Fruit fly (Drosophila melanogaster) S2 (cell line): Measurements from ENCODE around the gene CG31142.
A peak's percentile ranks its signal among the peaks of the same experiment; 100 is the strongest.

Experiments
- CG8478 ChIP-seq: fragments of >200 bp; optimal IDR thresholded peaks from 2 replicates; lab custom pipeline; 2018
- CTCF ChIP-seq, 2 experiments: fragments of >200 bp; optimal IDR thresholded peaks; 2 replicates each; lab custom pipeline; 2018

CG31142 gene

DNA sequence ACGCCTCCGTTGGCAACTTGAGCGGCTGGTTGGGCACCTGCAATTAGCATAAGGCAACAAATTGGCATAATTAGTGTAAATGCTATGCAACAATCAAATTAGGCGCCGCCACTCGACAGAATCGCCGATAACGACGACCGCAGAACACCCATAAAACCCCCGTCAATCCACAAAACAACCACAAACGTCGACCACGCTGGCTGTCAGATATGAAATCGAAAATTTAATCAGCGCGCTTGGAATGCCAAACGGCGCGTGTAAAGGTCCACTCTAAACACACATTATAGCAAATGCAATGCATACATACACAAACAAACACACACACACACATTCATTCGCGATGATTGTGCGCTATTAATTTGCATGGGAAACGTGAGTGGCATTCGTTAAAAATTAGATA lies 25.6 kb upstream of the CG31142 start:
- TF ChIP-seq CTCF (optimal IDR thresholded peaks at IDR 0.05; lab: Kevin White, UChicago) (no peak), CG8478 (lab: Kevin White, UChicago) (no peak)

DNA sequence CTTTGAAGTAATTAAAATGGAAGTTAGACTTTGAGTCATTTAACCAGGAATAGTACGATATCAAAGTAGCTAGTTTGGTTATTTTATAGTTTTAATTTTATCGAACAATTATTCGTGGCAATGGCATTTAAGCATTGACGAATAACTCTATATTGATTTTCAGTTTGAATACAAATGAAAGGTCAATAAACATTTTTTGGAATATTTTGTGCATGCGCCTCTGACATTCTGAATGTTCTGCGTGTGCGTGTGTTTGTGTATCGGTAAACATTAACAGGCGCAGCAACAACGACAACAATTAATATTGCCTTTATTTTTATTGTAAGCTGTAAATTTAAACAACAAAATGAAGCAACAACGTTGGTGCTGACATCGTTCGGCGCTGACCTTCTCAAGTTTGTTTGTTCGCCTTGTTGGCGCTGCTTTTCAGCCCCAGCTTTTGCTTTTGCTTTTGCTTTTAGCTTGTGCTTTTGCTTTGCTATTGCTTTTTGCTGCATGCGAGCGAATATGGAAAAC lies 19.6 kb upstream of the CG31142 start:
- no peak for TF ChIP-seq CTCF (optimal IDR thresholded peaks at IDR 0.05; lab: Kevin White, UChicago)
- no peak for TF ChIP-seq CG8478 (lab: Kevin White, UChicago)

DNA sequence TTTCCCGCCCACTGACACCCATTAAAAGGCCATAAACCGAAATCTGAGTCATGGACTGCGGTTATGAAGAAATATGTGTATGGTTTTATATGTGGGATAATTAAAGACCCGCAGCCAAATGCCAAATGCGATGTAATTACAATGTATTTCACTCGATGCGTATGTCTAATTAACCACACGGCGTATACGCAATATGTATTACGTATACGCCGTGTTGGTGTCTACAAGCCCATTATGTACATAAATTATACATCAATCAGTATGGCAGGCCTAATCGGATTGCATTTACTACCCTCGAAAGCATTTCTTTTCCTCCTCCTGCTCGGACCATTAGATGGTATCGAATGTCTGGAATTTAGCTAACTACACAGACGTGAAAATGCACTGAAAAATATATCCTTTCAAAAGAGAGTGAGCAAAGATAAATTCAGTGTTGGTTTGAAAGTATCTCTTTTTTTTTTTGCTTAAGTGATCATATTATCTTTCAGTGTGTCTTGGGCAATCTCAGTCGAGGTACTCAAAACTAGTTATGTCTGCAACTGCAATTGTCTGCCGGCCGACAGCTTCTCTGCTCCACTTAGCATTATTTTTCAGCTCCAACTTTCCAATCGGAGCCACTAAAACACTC lies 18.7 kb upstream of the CG31142 start:
- TF ChIP-seq CG8478 (lab: Kevin White, UChicago) (no peak), CTCF (optimal IDR thresholded peaks at IDR 0.05; lab: Kevin White, UChicago) (no peak)

DNA sequence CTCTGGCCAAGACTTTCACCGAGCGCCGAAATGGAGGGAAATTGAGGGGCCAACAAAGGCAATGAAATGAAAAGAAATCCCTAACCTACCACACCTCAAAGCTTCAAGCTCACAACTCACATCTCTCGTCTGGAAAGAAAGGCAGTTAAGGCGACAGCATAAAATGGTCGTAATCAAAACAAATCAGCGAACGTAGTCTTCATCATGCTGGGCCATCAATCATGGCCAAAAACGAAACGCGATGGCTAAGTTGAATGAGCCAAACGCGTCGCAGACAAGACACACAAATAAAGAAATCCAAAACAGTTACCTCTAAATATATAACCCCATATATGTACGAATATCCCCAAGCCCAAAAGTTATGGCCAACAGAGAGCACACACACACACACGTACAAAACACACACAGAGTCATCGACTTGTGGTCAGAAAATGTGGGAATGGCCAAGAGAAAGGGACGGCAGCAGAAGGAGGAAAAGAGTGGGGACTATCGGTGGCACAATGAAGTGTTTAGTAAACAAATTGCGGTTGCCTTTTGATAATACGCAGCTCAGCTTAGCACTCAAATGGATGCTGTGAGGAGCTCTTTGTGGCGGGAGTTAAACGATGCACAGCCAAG lies 17.9 kb upstream of the CG31142 start:
- no peak for TF ChIP-seq CG8478 (lab: Kevin White, UChicago)
- no peak for TF ChIP-seq CTCF (optimal IDR thresholded peaks at IDR 0.05; lab: Kevin White, UChicago)

DNA sequence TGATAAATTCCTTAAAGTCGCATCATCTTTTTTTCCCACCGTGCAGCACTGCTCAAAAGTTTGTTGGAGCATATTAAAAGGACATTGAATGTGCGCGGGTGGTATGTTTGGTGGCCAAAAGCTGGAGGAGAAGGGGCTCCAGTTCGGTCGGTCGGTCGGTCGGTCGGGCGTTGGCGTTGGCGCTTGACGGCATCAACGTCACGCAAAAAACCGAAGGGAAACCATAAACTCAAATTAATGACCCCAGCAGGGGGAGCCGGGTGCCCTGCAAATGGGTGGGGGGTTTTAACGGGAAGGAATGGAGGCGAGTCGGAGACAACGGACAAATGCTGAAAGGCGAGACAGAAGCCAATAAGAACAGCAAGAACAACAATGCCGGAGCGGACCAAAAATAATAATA lies 16.7 kb upstream of the CG31142 start:
- TF ChIP-seq CG8478 (lab: Kevin White, UChicago), result no peak
- TF ChIP-seq CTCF (optimal IDR thresholded peaks at IDR 0.05; lab: Kevin White, UChicago), result no peak

DNA sequence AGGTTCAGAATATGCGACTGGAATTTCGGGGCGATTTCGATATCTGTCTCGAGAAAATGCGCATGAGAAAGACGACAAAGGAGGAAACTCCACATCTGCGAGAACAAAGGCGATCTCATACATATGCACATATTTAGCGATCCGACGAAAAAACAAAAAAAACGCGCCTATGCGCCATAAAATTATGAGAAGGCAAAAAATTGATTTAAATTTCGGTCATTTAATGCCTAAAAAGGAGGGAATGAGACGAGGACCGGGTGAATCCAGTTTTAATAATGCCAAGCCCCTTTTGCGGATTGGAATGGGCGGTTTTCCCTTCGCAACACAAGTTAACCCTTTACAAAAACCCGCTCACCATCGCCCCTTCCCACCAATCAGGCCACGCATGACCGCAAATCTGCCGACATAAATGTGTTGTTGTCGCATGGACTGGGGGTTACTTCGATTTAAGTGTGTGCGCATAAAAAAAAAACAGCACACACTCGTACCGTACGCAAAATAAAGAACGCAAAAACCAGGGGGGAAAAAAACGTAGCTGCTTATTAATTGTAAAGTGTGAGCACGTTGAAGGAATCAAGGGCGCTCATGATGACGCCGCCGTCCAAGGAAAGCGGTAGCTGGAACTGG lies 14.5 kb upstream of the CG31142 start:
- TF ChIP-seq CG8478 (lab: Kevin White, UChicago), result no peak
- TF ChIP-seq CTCF (optimal IDR thresholded peaks at IDR 0.05; lab: Kevin White, UChicago), result no peak

DNA sequence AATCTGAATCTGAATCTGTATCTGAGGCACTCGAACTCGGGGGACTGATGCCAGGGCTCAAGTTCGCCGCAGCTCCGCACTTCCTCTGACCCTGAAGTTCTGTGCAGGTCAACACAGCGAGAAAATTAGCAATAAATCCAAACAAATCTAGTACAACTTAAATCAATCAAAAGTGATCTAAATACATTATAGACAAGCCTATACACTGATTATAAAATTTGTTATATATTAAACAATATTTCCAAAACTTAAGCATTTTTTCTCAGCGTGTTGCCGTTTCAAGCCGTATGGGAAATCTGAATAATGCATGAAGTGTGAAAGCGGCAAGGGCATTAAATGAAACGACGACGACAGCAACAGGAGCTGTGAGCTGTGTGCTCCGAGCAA lies 14.0 kb upstream of the CG31142 start:
- no peak for TF ChIP-seq CG8478 (lab: Kevin White, UChicago)

DNA sequence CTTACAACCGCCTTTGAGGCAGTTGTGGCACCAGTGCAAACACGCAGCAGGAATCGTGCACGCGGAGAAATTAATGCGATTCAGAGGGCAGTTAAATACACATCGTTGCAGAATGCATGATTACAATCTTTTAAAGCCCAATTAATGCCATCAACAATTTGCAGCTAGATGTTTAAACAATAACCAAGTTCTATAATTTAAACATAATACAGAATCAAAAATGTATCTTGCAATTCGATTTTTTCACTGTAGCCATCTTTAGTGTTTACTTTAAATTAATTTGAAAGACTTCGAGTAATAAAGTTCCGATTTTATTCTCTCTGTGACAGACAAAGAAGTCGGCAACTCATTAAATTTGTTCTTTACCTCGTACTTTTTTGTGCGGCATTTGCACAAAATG lies 13.1 kb upstream of the CG31142 start:
- TF ChIP-seq CG8478 (lab: Kevin White, UChicago) (no peak), CTCF (optimal IDR thresholded peaks at IDR 0.05; lab: Kevin White, UChicago) (no peak)

DNA sequence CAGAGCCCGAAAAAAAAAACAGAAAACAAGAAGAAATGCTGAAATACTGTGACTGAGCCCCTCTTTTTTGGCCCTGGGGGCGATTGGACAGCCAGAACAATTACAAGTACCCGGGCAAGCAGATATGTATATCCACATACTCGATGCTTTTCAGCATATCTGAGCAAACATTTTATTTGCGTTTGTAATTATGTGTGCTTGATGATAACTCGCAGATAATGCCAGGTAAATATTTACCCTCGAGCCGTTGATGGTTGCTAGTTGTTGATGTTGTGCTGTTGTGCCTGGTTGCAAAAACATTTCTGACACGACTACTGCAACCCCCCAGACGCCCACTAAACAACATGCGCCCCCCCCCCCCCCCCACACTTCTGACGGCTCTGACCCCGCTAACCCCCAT lies 9.7 kb upstream of the CG31142 start:
- TF ChIP-seq CG8478 (lab: Kevin White, UChicago) (no peak), CTCF (optimal IDR thresholded peaks at IDR 0.05; lab: Kevin White, UChicago) (no peak)

DNA sequence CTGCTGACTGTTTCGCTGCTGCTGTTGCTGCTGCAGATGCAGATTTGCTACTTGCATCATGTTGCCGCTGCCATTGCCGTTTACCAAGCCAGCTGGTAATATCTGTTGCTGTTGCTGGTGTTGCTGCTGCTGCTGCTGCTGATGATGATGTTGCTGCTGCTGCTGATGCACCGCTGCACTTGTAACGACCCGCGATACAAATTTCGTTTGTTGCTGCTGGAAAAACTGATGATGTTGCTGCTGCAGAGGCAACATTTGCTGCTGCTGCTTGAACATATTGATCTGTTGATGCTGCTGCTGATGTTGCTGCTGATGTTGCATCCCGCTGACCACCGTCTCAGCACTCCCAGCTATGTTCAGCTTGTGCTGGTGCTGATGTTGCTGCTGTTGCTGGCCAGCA lies 8.7 kb upstream of the CG31142 start:
- TF ChIP-seq CG8478 (lab: Kevin White, UChicago) (no peak), CTCF (optimal IDR thresholded peaks at IDR 0.05; lab: Kevin White, UChicago) (no peak)

DNA sequence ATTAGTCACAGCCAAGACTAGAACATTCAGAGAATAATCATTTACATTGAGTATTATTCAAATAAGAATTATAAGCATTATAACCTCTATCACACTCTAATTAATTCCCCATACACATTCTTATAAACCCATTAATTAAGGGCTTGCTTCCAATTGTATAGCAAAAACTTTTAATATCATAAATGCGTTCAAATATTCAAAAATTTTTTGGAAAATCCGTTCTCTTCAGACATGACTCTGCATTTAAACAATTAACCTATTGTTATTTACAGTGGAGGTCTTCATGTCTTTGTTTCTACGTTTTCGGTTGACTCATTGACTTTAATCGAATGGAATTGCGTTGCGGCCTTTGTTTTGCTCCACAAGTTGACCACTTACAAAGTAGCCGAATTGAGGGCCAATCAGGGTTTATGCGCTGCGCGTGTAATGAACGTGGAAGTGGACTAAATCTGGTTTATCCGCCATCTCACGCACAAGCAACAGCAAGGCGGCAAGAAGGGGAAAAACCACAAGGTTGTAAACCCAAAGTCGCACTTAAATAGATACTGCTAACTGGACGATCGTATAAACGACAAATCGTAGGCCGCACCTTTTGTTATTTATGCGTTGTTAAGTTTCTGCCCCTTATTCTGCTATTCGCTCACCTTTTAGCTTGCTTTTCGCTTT lies 8.0 kb upstream of the CG31142 start:
- TF ChIP-seq CG8478 (lab: Kevin White, UChicago), result no peak
- no peak for TF ChIP-seq CTCF (optimal IDR thresholded peaks at IDR 0.05; lab: Kevin White, UChicago)

DNA sequence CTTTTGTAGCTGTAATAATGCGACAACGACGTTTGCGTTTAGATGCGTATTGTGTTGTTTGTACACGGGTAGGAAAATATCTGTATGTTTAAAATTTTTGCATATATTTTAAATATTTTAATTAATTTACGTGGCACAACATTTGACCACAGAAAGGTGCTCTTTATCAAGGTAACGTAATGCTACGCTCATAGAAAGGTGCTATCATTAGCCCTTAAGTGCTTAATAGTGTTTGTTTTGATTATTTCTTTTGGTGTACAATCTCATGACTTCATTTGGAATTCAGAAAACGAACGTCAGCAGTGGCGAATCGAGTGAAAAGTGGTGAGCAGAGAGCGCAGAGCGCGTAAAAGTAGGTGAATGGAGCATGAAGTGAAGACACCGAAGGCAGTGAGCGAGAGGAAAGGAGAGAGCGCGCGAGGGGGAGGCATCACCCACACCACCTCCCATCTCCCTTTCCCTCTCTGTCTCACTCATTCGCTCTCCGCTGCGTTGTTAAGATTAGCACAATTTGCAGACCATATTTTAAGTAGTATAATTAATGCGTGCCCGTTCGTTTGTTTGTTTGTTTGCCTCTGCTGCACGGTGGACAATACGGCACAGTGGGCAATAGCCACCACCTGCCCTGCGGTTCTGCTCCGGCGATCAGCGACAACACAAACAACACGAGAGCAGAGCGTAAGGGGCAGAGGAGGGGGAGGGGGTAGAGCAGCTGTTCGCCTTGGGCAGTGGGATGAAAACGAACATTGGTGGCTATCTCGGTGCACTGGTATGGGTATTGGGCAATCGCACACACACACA lies 7.1 kb upstream of the CG31142 start:
- TF ChIP-seq CG8478 (lab: Kevin White, UChicago), result no peak
- TF ChIP-seq CTCF (optimal IDR thresholded peaks at IDR 0.05; lab: Kevin White, UChicago), result no peak

DNA sequence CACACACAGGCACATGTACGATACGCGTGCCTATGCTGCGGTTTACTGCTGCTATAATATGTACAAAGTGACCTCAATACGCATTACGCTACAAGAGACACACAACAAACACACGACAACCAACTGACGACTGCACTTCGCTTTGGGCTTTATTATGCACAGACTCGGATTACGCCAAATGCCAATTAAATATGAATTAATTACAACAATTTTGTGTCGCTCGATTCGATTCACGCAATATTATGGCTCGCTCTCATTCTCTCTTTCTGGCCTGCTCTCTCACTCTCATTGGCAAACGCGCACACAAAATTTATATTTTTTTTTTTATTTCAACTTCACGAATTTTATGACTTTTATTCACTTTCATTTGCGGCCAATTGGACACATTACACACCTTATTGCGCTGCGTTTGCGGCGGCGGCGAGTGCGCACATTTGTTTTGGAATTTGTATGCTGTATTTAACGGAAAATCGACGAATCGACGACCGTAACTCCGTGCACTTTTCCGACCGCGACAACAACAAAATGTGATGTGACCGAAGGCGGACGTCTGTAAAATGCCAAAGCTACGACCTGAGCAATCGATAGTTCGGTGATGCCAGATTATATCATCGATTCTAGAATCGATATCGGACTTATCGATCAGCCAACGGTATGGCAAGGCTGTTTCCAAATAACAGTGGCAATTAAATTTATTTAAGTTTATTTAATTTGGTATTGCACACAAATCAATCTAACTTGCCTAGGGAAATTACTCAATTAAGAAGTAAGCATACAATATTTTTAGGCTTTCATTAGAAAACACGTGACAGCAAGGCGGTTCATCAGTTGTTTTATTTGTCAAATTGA lies 6.3 kb upstream of the CG31142 start, which contains the start of the genes sba and CG31141:
sba (minus strand) TSS at position 472 of the 849 bp plus-strand sequence.
CG31141 (plus strand) TSS at position 799 of the 849 bp plus-strand sequence.
- TF ChIP-seq CG8478 (lab: Kevin White, UChicago) (no peak), CTCF (optimal IDR thresholded peaks at IDR 0.05; lab: Kevin White, UChicago) (peak; percentile 9 to 50)
